Fruit fly (Drosophila melanogaster) Kc167 (cell line): ENCODE data around the gene CG2246.
A peak's percentile ranks its signal among the peaks of the same experiment; 100 is the strongest.

Experiments used
- Myc ChIP-seq: fragments of >200 bp; optimal IDR thresholded peaks from 2 replicates; lab custom pipeline; 2017; ENCODE audit warnings: missing external identifiers
- Sin3A ChIP-seq: fragments of >200 bp; optimal IDR thresholded peaks from 2 replicates; lab custom pipeline; 2018; ENCODE audit warnings: missing external identifiers
- h ChIP-seq: fragments of >200 bp; optimal IDR thresholded peaks from 3 replicates; lab custom pipeline; 2018; ENCODE audit warnings: missing external identifiers
- insv ChIP-seq: fragments of >200 bp; optimal IDR thresholded peaks from 3 replicates; lab custom pipeline; 2018; ENCODE audit warnings: missing external identifiers
- psq ChIP-seq: fragments of >200 bp; optimal IDR thresholded peaks from 2 replicates; lab custom pipeline; 2017; ENCODE audit warnings: missing external identifiers
- ttk ChIP-seq: sonication (Bioruptor generic); optimal IDR thresholded peaks from 2 replicates; lab custom pipeline; 2017; ENCODE audit warnings: missing external identifiers

The CG2246 gene

DNA sequence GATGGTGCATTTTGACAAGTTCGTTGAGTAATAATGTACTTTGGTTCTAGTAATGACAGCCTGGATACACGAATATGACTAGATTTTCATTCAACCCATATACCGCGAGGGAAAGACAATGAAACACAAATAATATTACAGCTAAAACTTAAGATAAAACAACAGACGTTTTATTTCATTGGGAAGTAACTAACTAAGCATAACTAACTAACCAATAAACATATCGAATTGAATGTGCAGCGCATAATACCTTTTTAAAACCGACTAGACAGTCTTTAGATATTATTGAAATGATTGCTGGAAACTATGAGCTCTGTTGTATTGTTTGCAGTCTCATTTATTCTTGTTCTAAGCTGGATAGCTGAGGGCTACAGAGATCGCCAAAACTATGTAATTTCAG lies 4.6 kb upstream of the CG2246 start, which contains the start of gene CG31016:
TSS of gene CG31016 (plus strand) at position 301 of the 400 bp plus-strand sequence.
- TF ChIP-seq insv (lab: Kevin White, UChicago) (no peak), h (lab: Kevin White, UChicago) (no peak), Sin3A (lab: Kevin White, UChicago) (no peak), Myc (lab: Kevin White, UChicago) (no peak), ttk (lab: Kevin White, UChicago) (no peak), psq (lab: Kevin White, UChicago) (no peak)

DNA sequence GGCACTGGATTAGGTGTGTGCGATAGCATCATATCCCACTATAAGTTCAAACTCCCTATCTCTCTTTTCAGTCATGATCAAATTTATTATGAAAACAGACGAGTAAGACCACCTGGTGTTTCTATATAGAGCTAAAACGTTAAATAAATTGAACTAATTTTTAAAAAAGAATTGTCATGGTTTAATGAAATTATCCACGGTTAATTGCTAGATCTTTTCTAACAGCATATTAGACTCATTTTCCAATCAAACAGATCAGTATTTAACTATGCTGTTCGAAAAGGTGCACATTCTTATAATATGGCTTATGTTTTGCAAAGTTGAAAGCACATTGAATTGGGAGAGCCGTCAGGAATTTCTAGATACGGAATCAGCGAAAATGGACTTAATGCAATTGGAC lies 2.6 kb upstream of the CG2246 start, which contains the start of gene PH4alphaNE3:
TSS of gene PH4alphaNE3 (plus strand) at position 301 of the 400 bp plus-strand sequence.
- no peak for TF ChIP-seq psq (lab: Kevin White, UChicago)

DNA sequence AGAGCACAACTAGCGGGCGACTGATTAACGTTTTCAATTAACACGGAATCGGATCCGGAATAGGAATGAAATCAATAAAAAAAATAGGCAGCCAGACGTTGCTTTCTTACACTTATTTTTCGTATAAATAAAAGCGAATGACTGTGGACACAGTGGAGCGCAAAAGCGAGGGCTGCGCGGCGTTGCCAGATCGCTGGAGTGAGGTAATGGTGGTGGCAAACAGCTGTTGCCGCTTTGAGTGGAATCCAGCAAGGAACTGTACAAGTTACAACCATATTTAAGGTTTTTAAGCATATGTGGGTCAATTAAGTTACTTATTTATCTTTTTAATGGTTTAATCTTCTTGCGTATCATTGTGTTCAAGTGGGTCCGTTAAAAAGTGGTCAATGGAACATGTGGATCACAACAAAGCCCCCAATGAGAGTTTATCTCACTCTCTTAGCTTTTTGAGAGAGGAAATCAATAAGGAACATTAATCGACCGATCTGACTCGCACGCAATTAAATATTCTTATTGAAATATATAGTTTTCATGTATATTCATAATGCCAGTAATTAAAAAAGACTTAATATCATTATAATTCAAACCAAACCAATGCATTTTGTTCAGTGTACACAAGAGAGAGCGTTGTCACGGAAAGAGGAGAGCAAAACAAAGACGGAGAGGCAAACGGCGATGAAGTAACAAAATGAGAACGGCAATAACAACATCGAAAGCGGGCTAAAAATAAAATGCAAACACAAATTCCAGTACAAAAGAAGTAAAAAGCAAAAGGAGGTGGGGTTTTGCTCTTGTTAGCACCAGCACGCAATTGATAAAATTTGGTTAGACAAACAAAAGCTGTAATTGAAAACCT lies 907 bp downstream of the CG2246 start:
- TF ChIP-seq psq (lab: Kevin White, UChicago) (peak; percentile 67), insv (lab: Kevin White, UChicago) (no peak)

DNA sequence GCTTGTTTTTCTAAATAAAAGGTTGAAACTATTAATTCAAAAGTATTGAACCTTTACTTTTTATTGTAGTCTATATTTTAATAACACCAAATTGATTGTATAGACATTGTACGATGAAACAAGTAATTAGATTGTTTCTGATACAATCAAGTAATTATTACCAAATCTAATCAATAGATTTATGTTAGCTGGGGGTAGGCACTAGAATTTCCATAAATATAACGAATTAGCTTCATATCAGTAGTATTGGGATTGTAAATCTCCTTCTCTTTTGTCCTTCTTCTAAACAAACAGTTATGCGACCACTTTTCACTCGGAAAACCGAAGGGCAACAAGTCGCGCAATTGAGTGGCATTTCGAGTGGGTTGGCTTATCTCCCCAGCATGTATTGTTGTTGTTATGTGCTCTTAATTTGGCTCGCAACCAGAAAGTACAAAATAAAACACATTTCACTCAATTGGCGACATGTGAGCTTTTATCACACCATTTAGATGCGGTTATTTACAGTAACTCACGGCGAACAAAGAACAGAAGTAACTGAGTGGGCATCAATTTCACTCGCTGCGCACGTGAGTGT lies 1.8 kb downstream of the CG2246 start:
- TF ChIP-seq psq (lab: Kevin White, UChicago), result no peak

DNA sequence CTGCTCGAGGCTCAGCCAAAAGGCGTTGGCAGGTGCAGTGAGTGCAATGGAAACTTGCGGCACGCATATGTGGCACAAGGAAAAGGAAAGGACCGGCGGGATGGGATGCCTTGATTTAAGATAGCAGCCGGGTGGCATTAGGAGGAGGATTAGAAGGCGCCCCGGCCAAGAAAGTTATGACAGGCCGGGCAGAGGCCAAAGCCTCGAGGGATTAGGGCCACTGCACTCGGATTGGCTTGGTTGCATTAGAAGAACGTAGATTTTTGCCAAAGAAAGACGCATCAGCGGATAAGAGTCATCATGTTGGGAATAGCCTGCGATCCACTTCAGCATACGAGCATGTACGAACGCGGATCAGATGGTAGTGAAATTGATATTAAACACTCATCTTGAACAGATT lies 4.6 kb downstream of the CG2246 start, which contains the start of gene CG31019:
TSS of gene CG31019 (plus strand) at position 301 of the 400 bp plus-strand sequence.
- no peak for TF ChIP-seq ttk (lab: Kevin White, UChicago)
- no peak for TF ChIP-seq psq (lab: Kevin White, UChicago)
- TF ChIP-seq Sin3A (lab: Kevin White, UChicago), result no peak
- TF ChIP-seq h (lab: Kevin White, UChicago), result no peak
- no peak for TF ChIP-seq insv (lab: Kevin White, UChicago)
- TF ChIP-seq Myc (lab: Kevin White, UChicago), result no peak

DNA sequence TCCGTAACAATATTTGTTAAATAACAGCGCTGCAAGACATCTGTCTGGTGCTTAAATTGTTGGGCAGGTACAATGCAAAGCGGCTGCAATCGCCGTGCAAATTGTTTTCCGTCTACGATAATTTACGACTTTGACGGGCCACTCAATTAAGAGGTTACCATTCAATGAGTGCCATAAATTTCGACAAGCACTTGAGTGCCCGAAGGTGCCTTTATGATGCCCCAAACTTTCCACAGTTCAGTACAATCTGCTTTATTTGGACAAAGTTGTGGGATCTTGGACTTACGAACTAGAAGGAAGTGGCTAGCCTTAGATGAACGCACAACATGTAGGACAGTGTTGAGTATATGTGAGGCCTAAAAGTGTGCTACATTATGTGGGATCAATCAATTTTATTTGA lies 8.6 kb downstream of the CG2246 start:
- TF ChIP-seq h (lab: Kevin White, UChicago) (no peak), ttk (lab: Kevin White, UChicago) (no peak), insv (lab: Kevin White, UChicago) (no peak), Myc (lab: Kevin White, UChicago) (no peak), Sin3A (lab: Kevin White, UChicago) (no peak), psq (lab: Kevin White, UChicago) (no peak)

DNA sequence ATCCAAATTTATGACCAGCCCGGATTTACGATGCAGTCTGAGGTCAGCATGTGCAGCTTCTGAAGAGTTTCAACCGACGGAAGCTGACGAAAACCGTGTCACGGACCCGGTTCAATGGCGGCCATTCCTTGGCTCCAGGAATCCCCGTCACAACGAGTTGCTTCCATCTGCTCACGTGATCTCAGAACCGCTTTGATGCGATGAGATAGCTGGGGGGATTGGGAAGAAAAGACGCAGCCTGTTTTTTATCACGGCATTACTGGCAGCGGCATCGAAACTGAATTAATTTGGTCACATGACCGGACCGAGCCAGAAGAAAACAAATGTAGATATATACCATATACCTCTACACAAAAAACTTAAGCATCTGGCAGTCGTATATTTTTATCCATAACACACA lies 10.4 kb downstream of the CG2246 start:
- no peak for TF ChIP-seq psq (lab: Kevin White, UChicago)
- TF ChIP-seq ttk (lab: Kevin White, UChicago), result no peak
- no peak for TF ChIP-seq insv (lab: Kevin White, UChicago)
- TF ChIP-seq Sin3A (lab: Kevin White, UChicago), result no peak
- no peak for TF ChIP-seq h (lab: Kevin White, UChicago)
- TF ChIP-seq Myc (lab: Kevin White, UChicago), result no peak

DNA sequence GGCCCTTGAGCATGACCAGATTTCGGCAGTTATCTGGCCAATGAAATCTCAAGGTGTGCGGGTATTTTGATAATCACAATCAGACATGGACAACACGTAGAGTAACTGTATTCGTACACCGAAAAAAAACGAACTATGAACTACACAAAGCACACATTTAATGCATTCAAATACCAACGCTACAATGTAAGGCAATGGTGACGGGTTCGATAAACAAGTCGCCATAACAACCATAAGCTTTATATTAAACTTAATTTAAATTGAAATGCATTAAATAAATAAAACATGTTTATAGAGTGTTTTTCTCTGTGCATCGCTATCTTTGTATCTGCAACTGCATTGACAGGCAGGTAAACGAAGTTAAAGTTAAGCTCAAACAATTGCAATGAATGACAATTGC lies 11.1 kb downstream of the CG2246 start:
- no peak for TF ChIP-seq h (lab: Kevin White, UChicago)
- TF ChIP-seq Myc (lab: Kevin White, UChicago), result no peak
- no peak for TF ChIP-seq insv (lab: Kevin White, UChicago)
- TF ChIP-seq ttk (lab: Kevin White, UChicago), result no peak
- no peak for TF ChIP-seq Sin3A (lab: Kevin White, UChicago)
- TF ChIP-seq psq (lab: Kevin White, UChicago), result no peak

DNA sequence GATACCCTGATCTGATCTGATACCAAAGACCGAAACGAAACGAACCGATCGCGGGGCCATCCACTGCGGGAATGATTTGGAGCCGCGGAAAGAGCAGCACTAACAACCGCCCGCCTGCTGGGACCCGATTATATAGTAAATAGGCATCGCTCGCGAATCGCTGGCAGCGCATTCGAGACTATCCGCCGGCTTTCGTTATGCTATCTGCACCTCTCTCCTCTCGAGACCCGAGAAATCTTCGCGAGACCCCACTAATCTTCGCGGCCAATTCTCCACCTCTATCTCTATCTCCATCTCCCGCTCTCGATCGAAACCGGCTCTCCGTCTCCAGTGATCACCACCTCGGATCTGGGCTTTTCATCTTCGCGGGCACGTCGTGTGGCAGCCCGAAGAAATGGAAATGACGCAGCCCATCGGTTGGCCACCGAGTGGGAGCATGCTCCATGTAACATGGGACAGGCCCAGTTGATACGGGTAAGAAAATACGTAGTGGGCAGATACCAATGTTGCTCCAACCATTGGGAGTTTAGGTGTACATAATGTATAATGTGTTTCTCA lies 14.0 kb downstream of the CG2246 start, which contains the start of gene CG9717:
TSS of gene CG9717 (minus strand) at position 107 of the 558 bp plus-strand sequence.
- TF ChIP-seq insv (lab: Kevin White, UChicago), result no peak
- no peak for TF ChIP-seq psq (lab: Kevin White, UChicago)
- no peak for TF ChIP-seq h (lab: Kevin White, UChicago)
- TF ChIP-seq Sin3A (lab: Kevin White, UChicago), result no peak
- no peak for TF ChIP-seq ttk (lab: Kevin White, UChicago)
- no peak for TF ChIP-seq Myc (lab: Kevin White, UChicago)

DNA sequence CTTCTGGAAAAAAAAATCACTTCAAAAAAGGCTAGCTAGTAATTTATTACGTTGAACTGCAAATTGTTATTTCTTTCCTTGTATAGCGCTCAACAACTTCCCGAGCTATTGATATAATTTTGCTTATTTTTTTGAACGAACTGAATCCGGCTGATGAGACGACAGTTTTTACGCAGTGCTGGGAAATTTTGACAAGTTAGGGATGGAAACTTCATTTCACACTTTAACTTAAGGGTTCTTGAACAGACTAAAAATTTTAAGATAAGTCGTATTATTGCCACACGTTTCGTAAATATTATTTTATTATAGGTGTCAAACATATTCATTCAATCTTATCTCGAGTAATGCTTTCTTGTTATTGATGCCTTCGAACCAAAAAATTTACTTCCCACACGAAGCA lies 17.7 kb downstream of the CG2246 start, which contains the start of gene Rpt6R:
TSS of gene Rpt6R (minus strand) at position 156 of the 400 bp plus-strand sequence.
- TF ChIP-seq psq (lab: Kevin White, UChicago) (no peak), ttk (lab: Kevin White, UChicago) (no peak), Sin3A (lab: Kevin White, UChicago) (no peak), insv (lab: Kevin White, UChicago) (no peak), h (lab: Kevin White, UChicago) (no peak), Myc (lab: Kevin White, UChicago) (no peak)

DNA sequence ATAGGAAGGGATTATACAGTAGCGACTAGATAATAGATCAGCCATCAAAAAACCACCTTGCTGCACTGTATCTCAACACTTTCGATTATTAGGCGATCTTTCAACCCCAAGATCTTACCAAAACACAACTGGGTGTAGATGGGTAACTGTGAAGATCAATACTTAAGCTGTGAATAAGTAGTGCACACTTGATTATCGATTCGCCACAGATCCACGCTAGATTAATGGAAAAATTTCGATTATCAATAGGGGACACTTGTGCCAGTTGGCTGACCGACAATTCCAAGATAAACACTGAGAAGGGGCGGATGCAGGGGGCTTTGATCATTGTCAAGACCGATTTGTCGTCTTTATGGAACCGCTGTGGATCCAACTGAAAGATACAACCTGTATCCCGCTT lies 22.2 kb downstream of the CG2246 start, which contains the start of gene CG9702:
TSS of gene CG9702 (plus strand) at position 301 of the 400 bp plus-strand sequence.
- no peak for TF ChIP-seq Myc (lab: Kevin White, UChicago)
- no peak for TF ChIP-seq insv (lab: Kevin White, UChicago)
- TF ChIP-seq h (lab: Kevin White, UChicago), result no peak
- TF ChIP-seq Sin3A (lab: Kevin White, UChicago), result no peak
- no peak for TF ChIP-seq ttk (lab: Kevin White, UChicago)
- no peak for TF ChIP-seq psq (lab: Kevin White, UChicago)
